Fruit fly (Drosophila melanogaster) whole organism, adult: Measurements from ENCODE around the gene CG15043.

Experiments
- CG11617 ChIP-seq: fragments of 200-800 bp; sonication (Bioruptor generic); optimal IDR thresholded peaks from 2 replicates; lab custom pipeline; 2017; ENCODE audit warnings: mild to moderate bottlenecking, missing biosample characterization, missing genetic modification reagents, missing genetic modification characterization
- CG12768 ChIP-seq: fragments of 200-800 bp; sonication (Bioruptor generic); optimal IDR thresholded peaks from 2 replicates; lab custom pipeline; 2017; ENCODE audit warnings: missing biosample characterization, missing genetic modification characterization, mild to moderate bottlenecking, moderate library complexity, missing genetic modification reagents
- CG14711 ChIP-seq: fragments of 200-800 bp; sonication (Bioruptor generic); optimal IDR thresholded peaks from 2 replicates; lab custom pipeline; 2018; ENCODE audit warnings: missing biosample characterization, mild to moderate bottlenecking, missing genetic modification characterization, moderate library complexity
- CG1620 ChIP-seq: fragments of 200-800 bp; sonication (Bioruptor generic); optimal IDR thresholded peaks from 2 replicates; lab custom pipeline; 2016; ENCODE audit warnings: missing biosample characterization, missing genetic modification characterization
- CG33017 ChIP-seq: fragments of 200-800 bp; sonication (Bioruptor generic); optimal IDR thresholded peaks from 2 replicates; lab custom pipeline; 2018; ENCODE audit warnings: missing biosample characterization, mild to moderate bottlenecking, missing genetic modification characterization, moderate library complexity
- CG5204 ChIP-seq: fragments of 200-800 bp; sonication (Bioruptor generic); optimal IDR thresholded peaks from 2 replicates; lab custom pipeline; 2016; ENCODE audit warnings: missing biosample characterization, missing genetic modification characterization
- CG7045 ChIP-seq: fragments of 200-800 bp; sonication (Bioruptor generic); optimal IDR thresholded peaks from 2 replicates; lab custom pipeline; 2017; ENCODE audit warnings: missing biosample characterization, mild to moderate bottlenecking, missing genetic modification characterization
- CG7101 ChIP-seq: fragments of 200-800 bp; sonication (Bioruptor generic); optimal IDR thresholded peaks from 2 replicates; lab custom pipeline; 2018; ENCODE audit warnings: missing biosample characterization, mild to moderate bottlenecking, missing genetic modification characterization, moderate library complexity
- Clk ChIP-seq: fragments of 200-800 bp; sonication (Bioruptor generic); optimal IDR thresholded peaks from 2 replicates; lab custom pipeline; 2017; ENCODE audit warnings: missing biosample characterization, missing genetic modification characterization
- Crg-1 ChIP-seq: fragments of 200-800 bp; sonication (Bioruptor generic); optimal IDR thresholded peaks from 2 replicates; lab custom pipeline; 2016; ENCODE audit warnings: missing biosample characterization, missing genetic modification characterization
- Hr96 ChIP-seq: fragments of 200-800 bp; sonication (Bioruptor generic); optimal IDR thresholded peaks from 2 replicates; lab custom pipeline; 2016; ENCODE audit warnings: missing biosample characterization, missing genetic modification characterization
- Mnt ChIP-seq: fragments of 200-800 bp; sonication (Bioruptor generic); optimal IDR thresholded peaks from 2 replicates; lab custom pipeline; 2016; ENCODE audit warnings: missing biosample characterization, mild to moderate bottlenecking, missing genetic modification characterization
- bab1 ChIP-seq: fragments of 200-800 bp; sonication (Bioruptor generic); optimal IDR thresholded peaks from 3 replicates; lab custom pipeline; 2019; ENCODE audit warnings: missing biosample characterization, mild to moderate bottlenecking, missing genetic modification characterization, moderate library complexity
- cic ChIP-seq: fragments of 200-800 bp; sonication (Bioruptor generic); optimal IDR thresholded peaks from 2 replicates; lab custom pipeline; 2017; ENCODE audit warnings: missing biosample characterization, mild to moderate bottlenecking, missing genetic modification characterization, moderate library complexity
- cnc ChIP-seq, 2 experiments: fragments of >200 bp; optimal IDR thresholded peaks; 2 replicates each; lab custom pipeline; 2017
- kay ChIP-seq: fragments of 200-800 bp; sonication (Bioruptor generic); peaks from one replicate; lab custom pipeline; 2016; ENCODE audit warnings: missing biosample characterization, missing genetic modification characterization, borderline replicate concordance
- ovo ChIP-seq: fragments of 200-800 bp; sonication (Bioruptor generic); optimal IDR thresholded peaks from 2 replicates; lab custom pipeline; 2016; ENCODE audit warnings: missing biosample characterization, missing genetic modification characterization
- pad ChIP-seq: fragments of 200-800 bp; sonication (Bioruptor generic); optimal IDR thresholded peaks from 3 replicates; lab custom pipeline; 2017; ENCODE audit warnings: missing biosample characterization, missing genetic modification characterization, mild to moderate bottlenecking, moderate library complexity, missing genetic modification reagents
- tj ChIP-seq: fragments of 200-800 bp; sonication (Bioruptor generic); optimal IDR thresholded peaks from 3 replicates; lab custom pipeline; 2017; ENCODE audit warnings: missing biosample characterization, mild to moderate bottlenecking, missing genetic modification characterization, moderate library complexity
- toe ChIP-seq: fragments of 200-800 bp; sonication (Bioruptor generic); optimal IDR thresholded peaks from 2 replicates; lab custom pipeline; 2016; ENCODE audit warnings: missing biosample characterization, missing genetic modification characterization

The CG15043 gene

DNA sequence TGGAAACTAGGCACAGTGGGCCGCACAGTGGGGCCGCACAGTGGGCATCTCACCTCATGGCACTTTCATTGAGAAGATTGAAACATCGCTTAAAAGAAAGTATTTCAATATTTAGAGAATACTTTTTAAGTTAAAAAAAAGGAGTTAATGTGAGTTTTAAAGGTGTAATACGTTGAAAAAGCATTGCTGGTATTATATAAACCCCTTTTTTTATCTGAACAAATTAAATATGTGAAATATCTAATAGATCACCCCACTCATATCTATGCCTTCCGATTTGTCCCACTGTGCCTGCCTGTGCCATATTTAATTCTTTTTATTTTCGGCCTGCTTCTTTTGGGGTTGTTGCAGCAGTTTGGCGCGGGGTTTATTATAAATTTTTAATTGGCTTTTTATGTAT, 39.3 kb upstream of the CG15043 start:
- TF ChIP-seq kay, result peak; percentile 28
- no peak for TF ChIP-seq toe (GFP tag; lab: Kevin White, UChicago)

DNA sequence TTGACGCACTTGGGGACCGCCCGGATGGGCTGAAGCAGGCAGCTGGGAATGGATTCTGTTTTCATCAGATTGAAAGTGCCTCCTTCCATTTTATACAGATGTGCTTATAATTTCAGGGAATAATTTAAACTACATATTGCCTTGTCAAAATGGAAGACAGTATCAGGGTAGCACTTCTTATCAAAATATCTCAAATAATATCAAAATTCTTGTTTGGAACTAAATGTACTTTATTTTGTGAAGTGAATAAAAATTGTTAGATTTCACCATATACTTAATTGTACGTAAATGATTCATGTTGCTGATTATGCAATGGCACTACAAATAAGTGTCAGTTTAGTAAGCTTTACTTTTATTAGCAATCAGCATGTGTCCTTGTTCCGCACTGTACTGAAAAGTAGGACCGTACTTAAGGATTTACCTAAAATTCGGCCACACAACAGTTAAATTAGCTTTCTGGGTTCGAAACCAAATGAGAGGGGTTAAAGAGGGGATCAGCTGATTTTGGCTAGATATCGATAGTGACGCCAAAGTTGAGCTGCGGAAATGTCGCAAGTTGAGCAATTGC, 34.3 kb upstream of the CG15043 start, which contains the start of the genes CG15042 and CG15047:
TSS of gene CG15042 (minus strand) at position 101 of the 568 bp plus-strand sequence.
TSS of gene CG15047 (plus strand) at position 518 of the 568 bp plus-strand sequence.
- TF ChIP-seq Crg-1 (GFP tag; lab: Kevin White, UChicago) (no peak), CG11617 (no peak), Hr96 (GFP tag; lab: Kevin White, UChicago) (no peak), kay (no peak), CG12768 (GFP tag; lab: Kevin White, UChicago) (no peak), CG7045 (GFP tag; lab: Kevin White, UChicago) (no peak), ovo (GFP tag; lab: Kevin White, UChicago) (no peak), Mnt (GFP tag; lab: Kevin White, UChicago) (no peak), bab1 (GFP tag; lab: Kevin White, UChicago) (no peak), CG33017 (tag; lab: Kevin White, UChicago) (no peak), tj (no peak), CG7101 (tag; lab: Kevin White, UChicago) (no peak), pad (GFP tag; lab: Kevin White, UChicago) (no peak), cnc (optimal IDR thresholded peaks at IDR 0.05; lab: Kevin White, UChicago) (no peak), CG1620 (GFP tag; lab: Kevin White, UChicago) (no peak)

dm6 chrX:18524594-18525266, 30.8 kb upstream of the CG15043 start:
- TF ChIP-seq Mnt (GFP tag; lab: Kevin White, UChicago) (peak; percentile 31), cic (GFP tag; lab: Kevin White, UChicago) (peak; percentile 87), cnc (optimal IDR thresholded peaks at IDR 0.05; lab: Kevin White, UChicago) (no peak)

DNA sequence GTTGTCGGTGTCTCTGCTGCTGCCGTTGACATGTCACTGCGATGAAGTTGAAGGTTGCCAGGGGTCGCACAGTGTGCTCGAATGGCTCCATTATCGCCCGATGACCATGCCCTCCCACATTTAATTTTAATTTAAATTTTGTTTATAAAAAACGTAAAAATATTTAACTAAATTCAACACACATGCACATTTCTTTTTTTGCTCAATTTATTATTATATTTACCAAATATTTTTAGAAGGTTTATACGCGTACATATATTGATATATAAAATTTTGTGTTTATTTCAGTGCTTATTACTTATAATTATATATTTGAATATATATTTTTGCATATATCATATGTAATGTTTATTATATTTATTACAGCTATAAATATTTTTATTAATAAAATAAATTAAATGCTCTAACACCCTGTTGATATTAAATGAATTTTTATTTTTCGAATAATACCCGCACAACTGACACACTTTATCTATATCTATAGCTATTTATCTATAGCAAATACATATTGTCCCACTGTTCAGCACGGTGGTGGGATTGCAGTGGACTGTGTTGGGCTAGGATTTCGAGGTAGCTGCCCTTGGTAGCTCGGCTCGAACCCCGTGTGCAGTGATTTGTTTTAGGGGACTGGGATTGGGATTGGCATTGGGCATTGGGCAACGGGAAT, 29.3 kb upstream of the CG15043 start:
- TF ChIP-seq kay (no peak), tj (no peak), Clk (GFP tag; lab: Kevin White, UChicago) (no peak), CG14711 (no peak), CG33017 (tag; lab: Kevin White, UChicago) (no peak), CG7045 (GFP tag; lab: Kevin White, UChicago) (no peak), CG7101 (tag; lab: Kevin White, UChicago) (no peak), bab1 (GFP tag; lab: Kevin White, UChicago) (no peak), toe (GFP tag; lab: Kevin White, UChicago) (no peak), Crg-1 (GFP tag; lab: Kevin White, UChicago) (no peak), cnc (optimal IDR thresholded peaks at IDR 0.05; lab: Kevin White, UChicago) (no peak), CG11617 (no peak), pad (GFP tag; lab: Kevin White, UChicago) (no peak)

DNA sequence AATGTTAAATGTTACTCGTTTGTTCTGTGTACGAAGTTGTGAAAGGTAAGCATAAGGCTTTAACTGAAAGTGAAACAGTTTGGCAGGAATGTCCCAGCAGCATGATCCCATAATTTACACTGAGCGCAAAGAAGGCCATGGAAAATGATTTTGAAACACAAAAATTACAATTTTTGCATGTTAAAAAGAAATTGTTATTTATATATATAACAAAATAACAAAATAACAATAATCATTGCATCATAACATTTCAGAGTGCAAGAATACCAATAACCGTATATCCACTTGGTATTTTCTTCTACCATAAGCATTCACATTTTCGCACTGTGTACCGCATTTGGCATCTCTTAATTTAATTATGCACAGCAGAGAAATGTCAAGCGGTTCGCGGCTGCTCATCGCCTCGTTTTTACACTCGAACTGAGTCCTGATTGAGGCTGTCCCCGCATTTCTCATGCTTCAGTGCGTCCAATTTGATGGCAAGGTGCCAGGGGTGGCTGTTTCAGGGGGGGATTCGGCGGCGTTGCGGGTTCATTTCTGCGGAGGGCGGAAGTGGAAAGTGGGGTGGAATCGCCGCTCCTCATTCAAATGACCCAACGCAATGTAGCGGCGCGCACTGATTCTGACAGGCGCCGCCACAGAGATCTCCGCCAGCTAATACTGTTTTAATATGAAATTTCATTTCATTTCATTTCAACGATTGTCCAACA, 28.6 kb upstream of the CG15043 start, which contains the start of gene CG6481:
TSS of gene CG6481 (minus strand) at position 51 of the 710 bp plus-strand sequence.
- TF ChIP-seq CG5204 (GFP tag; lab: Kevin White, UChicago) (no peak), bab1 (GFP tag; lab: Kevin White, UChicago) (no peak), ovo (GFP tag; lab: Kevin White, UChicago) (no peak), kay (no peak)

DNA sequence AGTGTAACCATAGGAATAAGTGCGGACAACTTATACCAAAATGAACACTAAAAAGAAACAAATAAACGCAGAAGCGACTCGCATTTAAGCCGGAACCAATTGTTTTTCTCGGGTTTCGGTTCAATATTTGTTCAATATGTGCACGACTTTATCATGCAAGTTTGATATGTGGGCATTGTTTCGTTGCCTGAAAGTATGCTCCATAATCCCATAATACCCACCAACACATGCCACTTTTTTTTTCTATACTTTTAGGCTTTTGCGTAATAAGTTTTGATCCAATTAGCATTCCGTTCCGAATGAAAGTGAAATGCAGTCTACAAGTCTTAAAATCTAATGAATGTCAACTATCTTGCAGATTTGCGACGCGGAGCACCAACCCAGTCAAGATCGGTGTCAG, 26.4 kb upstream of the CG15043 start:
- TF ChIP-seq CG7101 (tag; lab: Kevin White, UChicago), result no peak
- TF ChIP-seq bab1 (GFP tag; lab: Kevin White, UChicago), result peak; percentile 2

- no peak for TF ChIP-seq CG12768 (GFP tag; lab: Kevin White, UChicago)
- no peak for TF ChIP-seq Clk (GFP tag; lab: Kevin White, UChicago)
- no peak for TF ChIP-seq cic (GFP tag; lab: Kevin White, UChicago)
- TF ChIP-seq Hr96 (GFP tag; lab: Kevin White, UChicago), result no peak
Observed at dm6 chrX:18517415-18517814, 23.4 kb upstream of the CG15043 start.
